Worm (Caenorhabditis elegans) whole organism, L1 larva: ENCODE measurements around the gene F38A1.15.

Source experiments
- C04F5.9 ChIP-seq: sonication (generic microtip); optimal IDR thresholded peaks from 2 replicates; lab custom pipeline; 2016; ENCODE audit warnings: missing genetic modification characterization, missing compliant biosample characterization
- C16A3.4 ChIP-seq: fragments of 150-350 bp; optimal IDR thresholded peaks from 2 replicates; lab custom pipeline; 2014; ENCODE audit warnings: missing biosample characterization, missing genetic modification characterization
- C34B4.2 ChIP-seq: sonication (generic microtip); optimal IDR thresholded peaks from 2 replicates; lab custom pipeline; 2017; ENCODE audit warnings: mild to moderate bottlenecking, missing genetic modification characterization, missing compliant biosample characterization
- aha-1 ChIP-seq: fragments of 150-350 bp; optimal IDR thresholded peaks from 2 replicates; lab custom pipeline; 2014; ENCODE audit warnings: missing biosample characterization, missing genetic modification characterization
- alr-1 ChIP-seq: fragments of 200-800 bp; sonication (Bioruptor generic); optimal IDR thresholded peaks from 2 replicates; lab custom pipeline; 2018; ENCODE audit warnings: borderline replicate concordance, mild to moderate bottlenecking, missing genetic modification characterization, missing compliant biosample characterization
- ama-1 ChIP-seq: fragments of 150-350 bp; optimal IDR thresholded peaks from 2 replicates; lab custom pipeline; 2014
- ceh-82 ChIP-seq, 3 experiments: fragments of 150-350 bp in 1 of 3; sonication (generic microtip) in 2 of 3; optimal IDR thresholded peaks; 2 replicates each; lab custom pipeline; 2014 to 2017; ENCODE audit warnings: missing biosample characterization in 3 of 3, missing genetic modification characterization in 3 of 3
- ceh-88 ChIP-seq: fragments of 200-800 bp; sonication (Bioruptor generic); IDR thresholded peaks from 2 replicates; pipeline ENCODE4 v1.3.6; 2022; ENCODE audit warnings: missing genetic modification characterization, missing compliant biosample characterization
- dsc-1 ChIP-seq: sonication (generic microtip); optimal IDR thresholded peaks from 2 replicates; lab custom pipeline; 2016; ENCODE audit warnings: mild to moderate bottlenecking, missing genetic modification characterization, missing compliant biosample characterization
- efl-3 ChIP-seq: fragments of 200-800 bp; sonication (Bioruptor generic); optimal IDR thresholded peaks from 2 replicates; lab custom pipeline; 2018; ENCODE audit warnings: mild to moderate bottlenecking, missing genetic modification characterization, missing compliant biosample characterization
- egl-27 ChIP-seq, 2 experiments: fragments of 150-350 bp in 1 of 2; sonication (generic microtip); optimal IDR thresholded peaks; 3 replicates each; lab custom pipeline; 2017 to 2018; ENCODE audit warnings: missing biosample characterization in 2 of 2, missing genetic modification characterization in 2 of 2, missing genetic modification reagents in 2 of 2
- elt-2 ChIP-seq: sonication (generic microtip); optimal IDR thresholded peaks from 2 replicates; lab custom pipeline; 2016; ENCODE audit warnings: missing genetic modification characterization, mild to moderate bottlenecking, inconsistent platforms, missing compliant biosample characterization, missing genetic modification reagents
- elt-3 ChIP-seq, 6 experiments: fragments of 150-350 bp in 1 of 6; sonication (generic microtip); optimal IDR thresholded peaks; 2 replicates each; lab custom pipeline; 2017 to 2018; ENCODE audit warnings: missing biosample characterization in 6 of 6, missing genetic modification characterization in 6 of 6, inconsistent platforms in 1 of 6
- fos-1 ChIP-seq: fragments of 150-350 bp; optimal IDR thresholded peaks from 2 replicates; lab custom pipeline; 2014; ENCODE audit warnings: missing biosample characterization, missing genetic modification characterization
- grh-1 ChIP-seq: fragments of 200-800 bp; sonication (Bioruptor generic); IDR thresholded peaks from 2 replicates; pipeline ENCODE4 v1.3.6; 2022; ENCODE audit warnings: missing genetic modification reagents, missing genetic modification characterization, missing compliant biosample characterization
- irx-1 ChIP-seq: sonication (generic microtip); optimal IDR thresholded peaks from 2 replicates; lab custom pipeline; 2016; ENCODE audit warnings: missing genetic modification characterization, missing compliant biosample characterization
- isw-1 ChIP-seq: fragments of 200-800 bp; sonication (Bioruptor generic); IDR thresholded peaks from 2 replicates; pipeline ENCODE4 v1.3.6; 2022; ENCODE audit warnings: missing genetic modification characterization, missing compliant biosample characterization
- jun-1 ChIP-seq: fragments of 150-350 bp; optimal IDR thresholded peaks from 2 replicates; lab custom pipeline; 2014; ENCODE audit warnings: missing biosample characterization, missing genetic modification reagents, missing genetic modification characterization
- lin-13 ChIP-seq: fragments of 150-350 bp; optimal IDR thresholded peaks from 2 replicates; lab custom pipeline; 2014; ENCODE audit warnings: missing biosample characterization, missing genetic modification reagents, missing genetic modification characterization
- lin-15B ChIP-seq: fragments of 150-350 bp; sonication (generic microtip); optimal IDR thresholded peaks from 3 replicates; lab custom pipeline; 2014; ENCODE audit warnings: missing biosample characterization, missing genetic modification characterization
- lin-35 ChIP-seq, 2 experiments: fragments of 150-350 bp; optimal IDR thresholded peaks; 2 replicates each; lab custom pipeline; 2014; ENCODE audit warnings: missing biosample characterization in 2 of 2, missing genetic modification characterization in 2 of 2, missing genetic modification reagents in 2 of 2
- lin-39 ChIP-seq: fragments of 150-350 bp; optimal IDR thresholded peaks from 2 replicates; lab custom pipeline; 2014; ENCODE audit warnings: missing biosample characterization, missing genetic modification reagents, missing genetic modification characterization
- lsy-2 ChIP-seq, 2 experiments: fragments of 150-350 bp; optimal IDR thresholded peaks; 2 replicates each; lab custom pipeline; 2014; ENCODE audit warnings: missing biosample characterization in 2 of 2, missing genetic modification characterization in 2 of 2
- mdl-1 ChIP-seq, 2 experiments: fragments of 150-350 bp; optimal IDR thresholded peaks; 2 replicates each; lab custom pipeline; 2014 to 2017; ENCODE audit warnings: missing biosample characterization in 2 of 2, missing genetic modification characterization in 2 of 2, inconsistent platforms in 1 of 2
- mef-2 ChIP-seq: fragments of 150-350 bp; optimal IDR thresholded peaks from 2 replicates; lab custom pipeline; 2014; ENCODE audit warnings: missing biosample characterization, missing genetic modification characterization
- mep-1 ChIP-seq: fragments of 150-350 bp; optimal IDR thresholded peaks from 2 replicates; lab custom pipeline; 2014; ENCODE audit warnings: missing biosample characterization, missing genetic modification characterization
- nhr-19 ChIP-seq: fragments of 200-800 bp; sonication (Bioruptor generic); conservative IDR thresholded peaks from 2 replicates; pipeline ENCODE4 v1.3.6; 2022; ENCODE audit warnings: missing genetic modification characterization, missing compliant biosample characterization
- nhr-47 ChIP-seq: sonication (generic microtip); optimal IDR thresholded peaks from 2 replicates; lab custom pipeline; 2016; ENCODE audit warnings: mild to moderate bottlenecking, missing genetic modification characterization, moderate library complexity, missing compliant biosample characterization
- nhr-76 ChIP-seq: sonication (generic microtip); optimal IDR thresholded peaks from 2 replicates; lab custom pipeline; 2017; ENCODE audit warnings: missing biosample characterization, missing genetic modification characterization
- nhr-84 ChIP-seq: sonication (generic microtip); optimal IDR thresholded peaks from 2 replicates; lab custom pipeline; 2017; ENCODE audit warnings: missing biosample characterization, missing genetic modification characterization
- pag-3 ChIP-seq: sonication (generic microtip); optimal IDR thresholded peaks from 2 replicates; lab custom pipeline; 2017; ENCODE audit warnings: missing genetic modification characterization, mild to moderate bottlenecking, missing compliant biosample characterization, antibody characterized with exemption, borderline replicate concordance; ENCODE audit not compliant: insufficient read depth
- pqm-1 ChIP-seq: sonication (generic microtip); optimal IDR thresholded peaks from 3 replicates; lab custom pipeline; 2017; ENCODE audit warnings: missing biosample characterization, missing genetic modification characterization
- rnt-1 ChIP-seq: sonication (generic microtip); optimal IDR thresholded peaks from 2 replicates; lab custom pipeline; 2016; ENCODE audit warnings: mild to moderate bottlenecking, missing genetic modification characterization, moderate library complexity, missing compliant biosample characterization
- skn-1 ChIP-seq: fragments of 150-350 bp; optimal IDR thresholded peaks from 2 replicates; lab custom pipeline; 2014; ENCODE audit warnings: missing biosample characterization, missing genetic modification characterization
- snpc-4 ChIP-seq: fragments of 150-350 bp; optimal IDR thresholded peaks from 2 replicates; lab custom pipeline; 2014; ENCODE audit warnings: missing biosample characterization, missing genetic modification characterization
- snu-23 ChIP-seq: sonication (generic microtip); optimal IDR thresholded peaks from 2 replicates; lab custom pipeline; 2016; ENCODE audit warnings: missing genetic modification characterization, missing compliant biosample characterization
- tbx-2 ChIP-seq: sonication (generic microtip); optimal IDR thresholded peaks from 2 replicates; lab custom pipeline; 2016; ENCODE audit warnings: missing genetic modification characterization, missing compliant biosample characterization
- unc-30 ChIP-seq: sonication (generic microtip); optimal IDR thresholded peaks from 2 replicates; lab custom pipeline; 2017; ENCODE audit warnings: missing biosample characterization, missing genetic modification characterization
- unc-62 ChIP-seq: fragments of 150-350 bp; optimal IDR thresholded peaks from 2 replicates; lab custom pipeline; 2014; ENCODE audit warnings: missing biosample characterization, missing genetic modification reagents, missing genetic modification characterization
- unc-86 ChIP-seq: sonication (generic microtip); optimal IDR thresholded peaks from 2 replicates; lab custom pipeline; 2016; ENCODE audit warnings: missing genetic modification characterization, missing compliant biosample characterization
- xbp-1 ChIP-seq: sonication (generic microtip); optimal IDR thresholded peaks from 2 replicates; lab custom pipeline; 2016; ENCODE audit warnings: missing genetic modification characterization, missing compliant biosample characterization
- ztf-11 ChIP-seq, 2 experiments: sonication (generic microtip); optimal IDR thresholded peaks; 2 replicates each; lab custom pipeline; 2016 to 2017; ENCODE audit warnings: missing genetic modification characterization in 2 of 2, missing biosample characterization in 1 of 2, missing compliant biosample characterization in 1 of 2
- ztf-4 ChIP-seq: fragments of 150-350 bp; optimal IDR thresholded peaks from 2 replicates; lab custom pipeline; 2014; ENCODE audit warnings: missing biosample characterization, missing genetic modification characterization

The F38A1.15 gene

DNA sequence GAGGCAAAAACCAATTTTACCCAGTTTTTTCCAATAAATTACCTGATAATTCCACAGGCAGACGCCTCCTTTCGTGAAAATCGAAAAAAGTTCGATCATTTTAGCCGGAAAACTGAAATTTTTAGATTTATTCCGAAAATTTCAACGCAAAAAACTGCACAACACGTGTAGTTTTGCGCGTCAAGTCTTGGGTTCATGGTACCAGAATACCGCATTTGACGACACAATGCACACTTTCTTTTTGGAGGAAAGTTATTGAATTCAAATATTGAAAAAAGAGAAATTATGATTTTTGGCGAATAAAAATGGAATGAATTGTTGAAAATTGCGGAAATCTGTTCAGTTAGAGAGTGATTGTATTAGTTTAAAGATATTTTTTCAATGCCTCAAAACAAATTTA, 3.5 kb downstream of the F38A1.15 start, which contains the start of gene F38A1.8 (continued):
- TF ChIP-seq xbp-1 (tag; lab: Kevin White, UChicago), result peak; percentile 50
- TF ChIP-seq C04F5.9, result peak; percentile 24
- peak; percentile 74 for TF ChIP-seq snu-23 (GFP tag; lab: Kevin White, UChicago)
- TF ChIP-seq nhr-47 (tag; lab: Kevin White, UChicago), result no peak
- no peak for TF ChIP-seq ama-1
- peak; percentile 21 for TF ChIP-seq unc-86
- no peak for TF ChIP-seq pag-3
- peak; percentile 73 for TF ChIP-seq mep-1 (tag; lab: Kevin White, UChicago)
- TF ChIP-seq C16A3.4 (tag; lab: Kevin White, UChicago), result peak; percentile 46
- TF ChIP-seq elt-2 (tag; lab: Kevin White, UChicago), result no peak
- no peak for TF ChIP-seq snpc-4 (tag; lab: Kevin White, UChicago)
- peak; percentile 36 for TF ChIP-seq skn-1
- TF ChIP-seq efl-3, result no peak
- no peak for TF ChIP-seq aha-1 (tag; lab: Kevin White, UChicago)
- TF ChIP-seq lin-15B (tag; lab: Kevin White, UChicago), result peak; percentile 69
- peak; percentile 57 for TF ChIP-seq nhr-19
- no peak for TF ChIP-seq egl-27 (tag; optimal IDR thresholded peaks at IDR 0.05; lab: Kevin White, UChicago)
- TF ChIP-seq nhr-76, result no peak
- TF ChIP-seq grh-1, result peak; percentile 46; the same call in 1 of the 2 replicates
- peak; percentile 61 for TF ChIP-seq tbx-2
- peak; percentile 77 for TF ChIP-seq rnt-1
- TF ChIP-seq unc-62 (GFP tag; lab: Kevin White, UChicago), result no peak
- peak; percentile 24; the same call in 1 of the 2 replicates for TF ChIP-seq isw-1
- peak; percentile 36 to 61 (median 42) for TF ChIP-seq ceh-82 (tag; optimal IDR thresholded peaks at IDR 0.05; lab: Kevin White, UChicago)
- TF ChIP-seq ceh-88 (GFP tag; lab: Robert Waterston, UW), result no peak
- peak; percentile 39 for TF ChIP-seq lin-13 (GFP tag; lab: Kevin White, UChicago)
- peak; percentile 6 for TF ChIP-seq dsc-1 (tag; lab: Kevin White, UChicago)
- no peak for TF ChIP-seq nhr-84 (tag; lab: Kevin White, UChicago)
- peak in 2 of 6 experiments; percentile 12 to 66 for TF ChIP-seq elt-3 (tag; optimal IDR thresholded peaks at IDR 0.05; lab: Kevin White, UChicago)
- peak; percentile 27 for TF ChIP-seq jun-1
- TF ChIP-seq ztf-11 (tag; optimal IDR thresholded peaks at IDR 0.05; lab: Kevin White, UChicago), result no peak

DNA sequence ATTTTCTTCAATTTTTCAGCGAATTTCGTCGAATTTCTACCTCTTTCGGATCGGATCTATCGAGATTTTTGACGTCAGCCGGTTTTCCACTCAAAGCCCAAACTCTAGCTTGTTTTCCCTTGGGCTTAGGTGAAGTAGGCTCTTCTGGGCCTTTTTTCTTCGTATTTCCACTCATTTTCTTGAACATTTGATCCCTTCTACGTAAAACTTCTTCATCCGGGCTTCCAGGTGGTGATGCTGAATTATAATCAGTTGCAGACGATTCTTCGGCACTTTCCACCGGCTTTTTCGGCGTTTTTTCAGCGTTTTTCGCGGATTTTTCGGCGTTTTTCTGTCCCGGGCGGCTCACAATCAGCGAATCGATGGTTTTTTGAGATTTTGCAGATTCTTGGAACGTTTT, 5.0 kb downstream of the F38A1.15 start:
- no peak for TF ChIP-seq unc-30 (tag; lab: Kevin White, UChicago)
- TF ChIP-seq lin-39 (tag; lab: Kevin White, UChicago), result no peak
- TF ChIP-seq C16A3.4 (tag; lab: Kevin White, UChicago), result no peak
- no peak for TF ChIP-seq irx-1 (tag; lab: Kevin White, UChicago)
- TF ChIP-seq pqm-1, result no peak
- TF ChIP-seq dsc-1 (tag; lab: Kevin White, UChicago), result no peak
- TF ChIP-seq ztf-4 (tag; lab: Kevin White, UChicago), result no peak
- TF ChIP-seq lin-35 (GFP tag; optimal IDR thresholded peaks at IDR 0.05; lab: Kevin White, UChicago), result no peak
- TF ChIP-seq tbx-2, result no peak
- TF ChIP-seq nhr-47 (tag; lab: Kevin White, UChicago), result no peak
- TF ChIP-seq ztf-11 (tag; optimal IDR thresholded peaks at IDR 0.05; lab: Kevin White, UChicago), result no peak

ce11 chrIV:1235785-1236184, 7.4 kb downstream of the F38A1.15 start:
- no peak for TF ChIP-seq mef-2 (tag; lab: Kevin White, UChicago)
- no peak for TF ChIP-seq ztf-4 (tag; lab: Kevin White, UChicago)
- no peak for TF ChIP-seq C16A3.4 (tag; lab: Kevin White, UChicago)
- TF ChIP-seq mdl-1 (tag; optimal IDR thresholded peaks at IDR 0.05; lab: Kevin White, UChicago), result no peak
- no peak for TF ChIP-seq fos-1 (tag; lab: Kevin White, UChicago)
- no peak for TF ChIP-seq grh-1
- no peak for TF ChIP-seq ztf-11 (tag; optimal IDR thresholded peaks at IDR 0.05; lab: Kevin White, UChicago)
- TF ChIP-seq lsy-2 (tag; optimal IDR thresholded peaks at IDR 0.05; lab: Kevin White, UChicago), result no peak
- no peak for TF ChIP-seq alr-1 (tag; lab: Kevin White, UChicago)
- TF ChIP-seq ama-1, result no peak
- TF ChIP-seq lin-39 (tag; lab: Kevin White, UChicago), result no peak
- no peak for TF ChIP-seq isw-1
- TF ChIP-seq xbp-1 (tag; lab: Kevin White, UChicago), result no peak
- TF ChIP-seq nhr-47 (tag; lab: Kevin White, UChicago), result no peak
- no peak for TF ChIP-seq C34B4.2 (tag; lab: Kevin White, UChicago)
